Worm (Caenorhabditis elegans): Measurements from ENCODE around the gene K08D9.2.

- no peak for TF ChIP-seq pha-4 (tag; optimal IDR thresholded peaks at IDR 0.05)
- no peak for TF ChIP-seq ceh-91 (GFP tag; IDR thresholded peaks at IDR 0.05)
- TF ChIP-seq gei-17 (GFP tag; optimal IDR thresholded peaks at IDR 0.05), result no peak
- no peak for TF ChIP-seq unc-130 (GFP tag; optimal IDR thresholded peaks at IDR 0.05)
- TF ChIP-seq B0035.1 (tag; optimal IDR thresholded peaks at IDR 0.05), result no peak
- TF ChIP-seq T26A5.8 (tag; optimal IDR thresholded peaks at IDR 0.05), result no peak
- no peak for TF ChIP-seq bed-2 (GFP tag; IDR thresholded peaks at IDR 0.05)
- TF ChIP-seq lsl-1 (GFP tag; optimal IDR thresholded peaks at IDR 0.05), result no peak
- TF ChIP-seq Y53F4B.3 (GFP tag; IDR thresholded peaks at IDR 0.05), result no peak
- TF ChIP-seq snpc-1.3 (tag; optimal IDR thresholded peaks at IDR 0.05; ENCODE audit: insufficient read depth), result no peak
Observed at ce11 chrV:3188043-3188442, 39.4 kb upstream of the K08D9.2 start, which contains the start of gene lag-2.

All from whole organism, young adult.